Worm (Caenorhabditis elegans): ENCODE data around the gene glb-11.
A peak's percentile ranks its signal among the peaks of the same experiment; 100 is the strongest.

glb-11 gene

ce11 chrIII:4004064-4004580 lies 12.1 kb upstream of the glb-11 start, which contains the start of gene tif-1A:
tif-1A (minus strand) TSS chrIII:4004114.
- TF ChIP-seq med-1 (GFP tag; optimal IDR thresholded peaks at IDR 0.05; ENCODE audit: insufficient read depth) (no peak), T22C8.4 (GFP tag; IDR thresholded peaks at IDR 0.05) (no peak), ztf-29 (GFP tag; IDR thresholded peaks at IDR 0.05) (no peak), ztf-23 (GFP tag; IDR thresholded peaks at IDR 0.05) (0 out of 2 replicates have a peak, but pooled peaks have one; percentile 19), ref-1 (GFP tag; conservative IDR thresholded peaks at IDR 0.05) (no peak), cog-1 (tag; optimal IDR thresholded peaks at IDR 0.05) (peak; percentile 53), flt-1 (GFP tag; IDR thresholded peaks at IDR 0.05) (peak; percentile 81)

ce11 chrIII:3994457-3994856 lies 2.5 kb upstream of the glb-11 start:
- TF ChIP-seq ref-1 (GFP tag; conservative IDR thresholded peaks at IDR 0.05) (no peak), med-1 (GFP tag; optimal IDR thresholded peaks at IDR 0.05; ENCODE audit: insufficient read depth) (no peak), cog-1 (tag; optimal IDR thresholded peaks at IDR 0.05) (no peak), ztf-29 (GFP tag; IDR thresholded peaks at IDR 0.05) (no peak), ztf-23 (GFP tag; IDR thresholded peaks at IDR 0.05) (no peak), flt-1 (GFP tag; IDR thresholded peaks at IDR 0.05) (no peak), klf-2 (GFP tag; conservative IDR thresholded peaks at IDR 0.05) (no peak), tab-1 (GFP tag; IDR thresholded peaks at IDR 0.05) (no peak), T22C8.4 (GFP tag; IDR thresholded peaks at IDR 0.05) (no peak)

- no peak for TF ChIP-seq ztf-23 (GFP tag; IDR thresholded peaks at IDR 0.05)
- TF ChIP-seq klf-2 (GFP tag; conservative IDR thresholded peaks at IDR 0.05) = no peak
- no peak for TF ChIP-seq ref-1 (GFP tag; conservative IDR thresholded peaks at IDR 0.05)
- TF ChIP-seq flt-1 (GFP tag; IDR thresholded peaks at IDR 0.05) = no peak
- no peak for TF ChIP-seq med-1 (GFP tag; optimal IDR thresholded peaks at IDR 0.05; ENCODE audit: insufficient read depth)
- TF ChIP-seq T22C8.4 (GFP tag; IDR thresholded peaks at IDR 0.05) = no peak
- TF ChIP-seq tab-1 (GFP tag; IDR thresholded peaks at IDR 0.05) = no peak
- TF ChIP-seq cog-1 (tag; optimal IDR thresholded peaks at IDR 0.05) = no peak
- TF ChIP-seq ztf-29 (GFP tag; IDR thresholded peaks at IDR 0.05) = no peak
These were observed 627 bp downstream of the glb-11 start for ce11 chrIII:3991362-3991761.

ce11 chrIII:3987759-3988158 lies 4.2 kb downstream of the glb-11 start, which contains the start of gene C36E8.6:
C36E8.6 (plus strand) TSS chrIII:3988059.
- TF ChIP-seq med-1 (GFP tag; optimal IDR thresholded peaks at IDR 0.05; ENCODE audit: insufficient read depth) (no peak), T22C8.4 (GFP tag; IDR thresholded peaks at IDR 0.05) (no peak), ztf-23 (GFP tag; IDR thresholded peaks at IDR 0.05) (no peak), ztf-29 (GFP tag; IDR thresholded peaks at IDR 0.05) (no peak), cog-1 (tag; optimal IDR thresholded peaks at IDR 0.05) (no peak), flt-1 (GFP tag; IDR thresholded peaks at IDR 0.05) (no peak), klf-2 (GFP tag; conservative IDR thresholded peaks at IDR 0.05) (no peak), ref-1 (GFP tag; conservative IDR thresholded peaks at IDR 0.05) (no peak), tab-1 (GFP tag; IDR thresholded peaks at IDR 0.05) (no peak)

- TF ChIP-seq T22C8.4 (GFP tag; IDR thresholded peaks at IDR 0.05) = no peak
- no peak for TF ChIP-seq ztf-23 (GFP tag; IDR thresholded peaks at IDR 0.05)
- no peak for TF ChIP-seq ztf-29 (GFP tag; IDR thresholded peaks at IDR 0.05)
- TF ChIP-seq tab-1 (GFP tag; IDR thresholded peaks at IDR 0.05) = no peak
- no peak for TF ChIP-seq klf-2 (GFP tag; conservative IDR thresholded peaks at IDR 0.05)
- TF ChIP-seq ref-1 (GFP tag; conservative IDR thresholded peaks at IDR 0.05) = no peak
- TF ChIP-seq cog-1 (tag; optimal IDR thresholded peaks at IDR 0.05) = no peak
These were observed 5.6 kb downstream of the glb-11 start, which contains the start of gene Y1A5A.1 for ce11 chrIII:3986368-3986767. Y1A5A.1 (minus strand) TSS chrIII:3986661.

- TF ChIP-seq T22C8.4 (GFP tag; IDR thresholded peaks at IDR 0.05) (no peak), flt-1 (GFP tag; IDR thresholded peaks at IDR 0.05) (no peak), med-1 (GFP tag; optimal IDR thresholded peaks at IDR 0.05; ENCODE audit: insufficient read depth) (no peak), klf-2 (GFP tag; conservative IDR thresholded peaks at IDR 0.05) (no peak), ztf-23 (GFP tag; IDR thresholded peaks at IDR 0.05) (no peak), cog-1 (tag; optimal IDR thresholded peaks at IDR 0.05) (no peak), ztf-29 (GFP tag; IDR thresholded peaks at IDR 0.05) (no peak)
These were observed 7.9 kb downstream of the glb-11 start for ce11 chrIII:3984049-3984484.

- no peak for TF ChIP-seq klf-2 (GFP tag; conservative IDR thresholded peaks at IDR 0.05)
- no peak for TF ChIP-seq ref-1 (GFP tag; conservative IDR thresholded peaks at IDR 0.05)
- no peak for TF ChIP-seq ztf-23 (GFP tag; IDR thresholded peaks at IDR 0.05)
- no peak for TF ChIP-seq tab-1 (GFP tag; IDR thresholded peaks at IDR 0.05)
- TF ChIP-seq cog-1 (tag; optimal IDR thresholded peaks at IDR 0.05) = no peak
- TF ChIP-seq T22C8.4 (GFP tag; IDR thresholded peaks at IDR 0.05) = no peak
- no peak for TF ChIP-seq flt-1 (GFP tag; IDR thresholded peaks at IDR 0.05)
- TF ChIP-seq med-1 (GFP tag; optimal IDR thresholded peaks at IDR 0.05; ENCODE audit: insufficient read depth) = no peak
- TF ChIP-seq ztf-29 (GFP tag; IDR thresholded peaks at IDR 0.05) = no peak
These were observed 11.9 kb downstream of the glb-11 start for ce11 chrIII:3979980-3980631.

ce11 chrIII:3978438-3978837 lies 13.6 kb downstream of the glb-11 start:
- TF ChIP-seq ref-1 (GFP tag; conservative IDR thresholded peaks at IDR 0.05) (no peak), flt-1 (GFP tag; IDR thresholded peaks at IDR 0.05) (no peak), T22C8.4 (GFP tag; IDR thresholded peaks at IDR 0.05) (no peak), med-1 (GFP tag; optimal IDR thresholded peaks at IDR 0.05; ENCODE audit: insufficient read depth) (no peak)

- TF ChIP-seq T22C8.4 (GFP tag; IDR thresholded peaks at IDR 0.05) (no peak), ref-1 (GFP tag; conservative IDR thresholded peaks at IDR 0.05) (no peak), med-1 (GFP tag; optimal IDR thresholded peaks at IDR 0.05; ENCODE audit: insufficient read depth) (no peak), flt-1 (GFP tag; IDR thresholded peaks at IDR 0.05) (no peak), ztf-23 (GFP tag; IDR thresholded peaks at IDR 0.05) (no peak), tab-1 (GFP tag; IDR thresholded peaks at IDR 0.05) (no peak), klf-2 (GFP tag; conservative IDR thresholded peaks at IDR 0.05) (no peak), cog-1 (tag; optimal IDR thresholded peaks at IDR 0.05) (no peak), ztf-29 (GFP tag; IDR thresholded peaks at IDR 0.05) (no peak)
These were observed 15.0 kb downstream of the glb-11 start for ce11 chrIII:3976992-3977391.
